Fruit fly (Drosophila melanogaster) whole organism, embryonic: Measurements from ENCODE around the gene TTLL5.
A peak's percentile ranks its signal among the peaks of the same experiment; 100 is the strongest.

ENCODE experiments used
- CG10366 ChIP-seq: fragments of 200-800 bp; sonication (Bioruptor generic); IDR thresholded peaks from 2 replicates; pipeline ENCODE4 v1.3.6; 2022; ENCODE audit warnings: missing biosample characterization, missing genetic modification characterization
- CG10543 ChIP-seq: fragments of 200-800 bp; sonication (Bioruptor generic); optimal IDR thresholded peaks from 3 replicates; lab custom pipeline; 2017; ENCODE audit warnings: missing biosample characterization, mild to moderate bottlenecking, missing genetic modification characterization, moderate library complexity
- CG14014 ChIP-seq: fragments of 200-800 bp; sonication (Bioruptor generic); IDR thresholded peaks from 2 replicates; pipeline ENCODE4 v1.3.6; 2022; ENCODE audit warnings: missing biosample characterization, missing genetic modification characterization
- CG16779 ChIP-seq: fragments of 200-800 bp; sonication (Bioruptor generic); IDR thresholded peaks from 2 replicates; pipeline ENCODE4 v1.3.6; 2022; ENCODE audit warnings: missing biosample characterization, missing genetic modification characterization
- CG18011 ChIP-seq: fragments of 200-800 bp; sonication (Bioruptor generic); optimal IDR thresholded peaks from 2 replicates; lab custom pipeline; 2017; ENCODE audit warnings: missing biosample characterization, missing genetic modification characterization, mild to moderate bottlenecking, moderate library complexity, missing genotype
- CG18476 ChIP-seq: fragments of 200-800 bp; sonication (Bioruptor generic); optimal IDR thresholded peaks from 2 replicates; lab custom pipeline; 2016; ENCODE audit warnings: missing biosample characterization, mild to moderate bottlenecking, missing genetic modification characterization
- CG18764 ChIP-seq: fragments of 200-800 bp; sonication (Bioruptor generic); optimal IDR thresholded peaks from 3 replicates; lab custom pipeline; 2016; ENCODE audit warnings: missing biosample characterization, missing genetic modification characterization
- CG32532 ChIP-seq: fragments of 200-800 bp; sonication (Bioruptor generic); IDR thresholded peaks from 2 replicates; pipeline ENCODE4 v1.3.6; 2022; ENCODE audit warnings: missing biosample characterization, missing genetic modification characterization
- CG3726 ChIP-seq: fragments of 200-800 bp; sonication (Bioruptor generic); IDR thresholded peaks from 3 replicates; pipeline ENCODE4, ENCODE4 v1.3.6; 2022; ENCODE audit warnings: missing biosample characterization, missing genetic modification characterization
- CG4360 ChIP-seq: fragments of 200-800 bp; sonication (Bioruptor generic); IDR thresholded peaks from 2 replicates; pipeline ENCODE4 v1.3.6; 2022; ENCODE audit warnings: missing biosample characterization, missing genetic modification characterization
- CG4854 ChIP-seq: fragments of 200-800 bp; sonication (Bioruptor generic); optimal IDR thresholded peaks from 2 replicates; lab custom pipeline; 2016; ENCODE audit warnings: missing biosample characterization, missing genetic modification characterization, inconsistent platforms
- CG6689 ChIP-seq: fragments of 200-800 bp; sonication (Bioruptor generic); IDR thresholded peaks from 2 replicates; pipeline ENCODE4 v1.3.6; 2022; ENCODE audit warnings: missing biosample characterization, missing genetic modification characterization
- CG7786 ChIP-seq: fragments of 200-800 bp; sonication (Bioruptor generic); optimal IDR thresholded peaks from 2 replicates; lab custom pipeline; 2016; ENCODE audit warnings: missing biosample characterization, missing genetic modification characterization
- CG7987 ChIP-seq: fragments of 200-800 bp; sonication (Bioruptor generic); optimal IDR thresholded peaks from 2 replicates; lab custom pipeline; 2018; ENCODE audit warnings: missing biosample characterization, mild to moderate bottlenecking, missing genetic modification characterization, moderate library complexity
- CG9797 ChIP-seq: fragments of 200-800 bp; sonication (Bioruptor generic); optimal IDR thresholded peaks from 3 replicates; lab custom pipeline; 2018; ENCODE audit warnings: missing biosample characterization, mild to moderate bottlenecking, missing genetic modification characterization
- CkIIα-i1 ChIP-seq: fragments of 200-800 bp; sonication (Bioruptor generic); IDR thresholded peaks from 2 replicates; pipeline ENCODE4 v1.3.6; 2022; ENCODE audit warnings: missing biosample characterization, missing genetic modification characterization
- CrebB ChIP-seq: fragments of 200-800 bp; sonication (Bioruptor generic); optimal IDR thresholded peaks from 3 replicates; lab custom pipeline; 2018; ENCODE audit warnings: missing biosample characterization, mild to moderate bottlenecking, missing genetic modification characterization
- Dbx ChIP-seq: fragments of 200-800 bp; sonication (Bioruptor generic); IDR thresholded peaks from 3 replicates; pipeline ENCODE4 v1.3.6; 2022; ENCODE audit warnings: missing biosample characterization, missing genetic modification characterization
- Dek ChIP-seq: fragments of 200-800 bp; sonication (Bioruptor generic); optimal IDR thresholded peaks from 3 replicates; lab custom pipeline; 2019; ENCODE audit warnings: missing biosample characterization, mild to moderate bottlenecking, missing genetic modification characterization, moderate library complexity
- Doc2 ChIP-seq: fragments of 200-800 bp; sonication (Bioruptor generic); IDR thresholded peaks from 2 replicates; pipeline ENCODE4 v1.3.6; 2022; ENCODE audit warnings: missing biosample characterization, missing genetic modification characterization
- Fer1 ChIP-seq: fragments of 200-800 bp; sonication (Bioruptor generic); optimal IDR thresholded peaks from 2 replicates; lab custom pipeline; 2017; ENCODE audit warnings: missing biosample characterization, mild to moderate bottlenecking, missing genetic modification characterization
- Trl ChIP-seq, 3 experiments: fragments of >200 bp in 2 of 3; fragments of 200-800 bp in 1 of 3; sonication (Bioruptor generic) in 1 of 3; optimal IDR thresholded peaks; 2 replicates in 1 of 3; 3 replicates in 2 of 3; lab custom pipeline; 2016 to 2017; ENCODE audit warnings: missing biosample characterization in 1 of 3, missing genetic modification characterization in 1 of 3
- chn ChIP-seq: fragments of 200-800 bp; sonication (Bioruptor generic); optimal IDR thresholded peaks from 2 replicates; lab custom pipeline; 2016; ENCODE audit warnings: missing biosample characterization, missing genetic modification characterization
- croc ChIP-seq: fragments of 200-800 bp; sonication (Bioruptor generic); conservative IDR thresholded peaks from 3 replicates; pipeline ENCODE4 v1.3.6; 2022; ENCODE audit warnings: missing biosample characterization, missing genetic modification characterization
- danr ChIP-seq: fragments of 200-800 bp; sonication (Bioruptor generic); IDR thresholded peaks from 2 replicates; pipeline ENCODE4 v1.3.6; 2022; ENCODE audit warnings: missing biosample characterization, missing genetic modification characterization
- disco-r ChIP-seq: fragments of 200-800 bp; sonication (Bioruptor generic); optimal IDR thresholded peaks from 2 replicates; lab custom pipeline; 2016; ENCODE audit warnings: missing biosample characterization, missing genetic modification characterization
- dmrt11E ChIP-seq: fragments of 200-800 bp; sonication (Bioruptor generic); optimal IDR thresholded peaks from 3 replicates; lab custom pipeline; 2018; ENCODE audit warnings: missing biosample characterization, mild to moderate bottlenecking, missing genetic modification characterization, moderate library complexity
- ems ChIP-seq: fragments of 200-800 bp; sonication (Bioruptor generic); optimal IDR thresholded peaks from 3 replicates; lab custom pipeline; 2016; ENCODE audit warnings: missing biosample characterization, missing genetic modification characterization
- fd64A ChIP-seq: fragments of 200-800 bp; sonication (Bioruptor generic); optimal IDR thresholded peaks from 3 replicates; lab custom pipeline; 2018; ENCODE audit warnings: missing biosample characterization, mild to moderate bottlenecking, missing genetic modification characterization
- fu2 ChIP-seq: fragments of 200-800 bp; sonication (Bioruptor generic); optimal IDR thresholded peaks from 2 replicates; lab custom pipeline; 2016; ENCODE audit warnings: missing biosample characterization, missing genetic modification characterization
- grn ChIP-seq: fragments of 200-800 bp; sonication (Bioruptor generic); optimal IDR thresholded peaks from 3 replicates; lab custom pipeline; 2017; ENCODE audit warnings: missing biosample characterization, missing genetic modification characterization
- ham ChIP-seq: fragments of 200-800 bp; sonication (Bioruptor generic); IDR thresholded peaks from 2 replicates; pipeline ENCODE4 v1.3.6; 2022; ENCODE audit warnings: missing biosample characterization, missing genetic modification characterization
- insv ChIP-seq, 2 experiments: fragments of 200-800 bp; sonication (Bioruptor generic); optimal IDR thresholded peaks; 3 replicates each; lab custom pipeline; 2016 to 2018; ENCODE audit warnings: missing biosample characterization in 2 of 2, missing genetic modification characterization in 2 of 2
- nom ChIP-seq: fragments of 200-800 bp; sonication (Bioruptor generic); optimal IDR thresholded peaks from 2 replicates; lab custom pipeline; 2017; ENCODE audit warnings: missing biosample characterization, missing genetic modification characterization, mild to moderate bottlenecking, moderate library complexity, missing genetic modification reagents
- onecut ChIP-seq: fragments of 200-800 bp; sonication (Bioruptor generic); IDR thresholded peaks from 2 replicates; pipeline ENCODE4 v1.3.6; 2022; ENCODE audit warnings: missing biosample characterization, missing genetic modification characterization
- org-1 ChIP-seq: fragments of 200-800 bp; sonication (Bioruptor generic); optimal IDR thresholded peaks from 2 replicates; lab custom pipeline; 2017; ENCODE audit warnings: missing biosample characterization, missing genetic modification characterization
- pb ChIP-seq: fragments of 200-800 bp; sonication (Bioruptor generic); optimal IDR thresholded peaks from 3 replicates; lab custom pipeline; 2016; ENCODE audit warnings: missing biosample characterization, missing genetic modification characterization
- pzg ChIP-seq: fragments of 200-800 bp; sonication (Bioruptor generic); optimal IDR thresholded peaks from 3 replicates; lab custom pipeline; 2018; ENCODE audit warnings: missing biosample characterization, mild to moderate bottlenecking, missing genetic modification characterization, moderate library complexity
- repo ChIP-seq: fragments of 200-800 bp; sonication (Bioruptor generic); optimal IDR thresholded peaks from 2 replicates; lab custom pipeline; 2016; ENCODE audit warnings: missing biosample characterization, missing genetic modification characterization
- row ChIP-seq: fragments of 200-800 bp; sonication (Bioruptor generic); IDR thresholded peaks from 3 replicates; pipeline ENCODE4 v1.3.6; 2022; ENCODE audit warnings: missing biosample characterization, missing genetic modification characterization
- scrt ChIP-seq: fragments of 200-800 bp; sonication (Bioruptor generic); optimal IDR thresholded peaks from 2 replicates; lab custom pipeline; 2018; ENCODE audit warnings: missing biosample characterization, mild to moderate bottlenecking, missing genetic modification characterization, moderate library complexity
- sens-2 ChIP-seq: fragments of 200-800 bp; sonication (Bioruptor generic); IDR thresholded peaks from 2 replicates; pipeline ENCODE4 v1.3.6; 2022; ENCODE audit warnings: missing biosample characterization, missing genetic modification characterization
- slbo ChIP-seq: fragments of 200-800 bp; sonication (Bioruptor generic); IDR thresholded peaks from 2 replicates; pipeline ENCODE4 v1.3.6; 2022; ENCODE audit warnings: missing biosample characterization, missing genetic modification characterization
- slou ChIP-seq: fragments of 200-800 bp; sonication (Bioruptor generic); optimal IDR thresholded peaks from 3 replicates; lab custom pipeline; 2016; ENCODE audit warnings: missing biosample characterization, missing genetic modification characterization
- stwl ChIP-seq: fragments of 200-800 bp; sonication (Bioruptor generic); optimal IDR thresholded peaks from 3 replicates; lab custom pipeline; 2018; ENCODE audit warnings: missing biosample characterization, mild to moderate bottlenecking, missing genetic modification characterization, moderate library complexity
- tll ChIP-seq, 2 experiments: fragments of 200-800 bp in 1 of 2; fragments of >200 bp in 1 of 2; sonication (Bioruptor generic) in 1 of 2; optimal IDR thresholded peaks; 2 replicates each; lab custom pipeline; 2017 to 2019; ENCODE audit warnings: missing biosample characterization in 2 of 2, missing genetic modification characterization in 2 of 2, mild to moderate bottlenecking in 1 of 2, moderate library complexity in 1 of 2
- trem ChIP-seq: fragments of 200-800 bp; optimal IDR thresholded peaks from 3 replicates; lab custom pipeline; 2019; ENCODE audit warnings: missing biosample characterization, mild to moderate bottlenecking, missing genetic modification characterization, moderate library complexity
- tx ChIP-seq: fragments of 200-800 bp; sonication (Bioruptor generic); optimal IDR thresholded peaks from 2 replicates; lab custom pipeline; 2016; ENCODE audit warnings: missing biosample characterization, missing genetic modification characterization
- zf30C ChIP-seq: fragments of 200-800 bp; sonication (Bioruptor generic); optimal IDR thresholded peaks from 3 replicates; lab custom pipeline; 2018; ENCODE audit warnings: missing biosample characterization, mild to moderate bottlenecking, missing genetic modification characterization
- zfh2 ChIP-seq: fragments of 200-800 bp; sonication (Bioruptor generic); optimal IDR thresholded peaks from 2 replicates; lab custom pipeline; 2016; ENCODE audit warnings: missing biosample characterization, missing genetic modification characterization

Gene TTLL5

dm6 chr3R:25168259-25168972 lies 45.7 kb upstream of the TTLL5 start (continued):
- TF ChIP-seq CG10543 (GFP tag; lab: Kevin White, UChicago) (no peak), insv (GFP tag; optimal IDR thresholded peaks at IDR 0.05; lab: Kevin White, UChicago) (no peak), slou (GFP tag; lab: Kevin White, UChicago) (no peak), CG7987 (GFP tag; lab: Kevin White, UChicago) (no peak), Dbx (0 out of 3 replicates have a peak, but pooled peaks have one; percentile 33), org-1 (GFP tag; lab: Kevin White, UChicago) (peak; percentile 52), onecut (GFP tag; lab: Robert Waterston, UW) (0 out of 2 replicates have a peak, but pooled peaks have one; percentile 20), CG4854 (no peak), CG18476 (GFP tag; lab: Kevin White, UChicago) (no peak), tx (GFP tag; lab: Kevin White, UChicago) (no peak), trem (tag; lab: Kevin White, UChicago) (no peak), slbo (GFP tag; lab: Robert Waterston, UW) (peak; percentile 51), fu2 (GFP tag; lab: Kevin White, UChicago) (no peak), chn (no peak), CG16779 (GFP tag; lab: Robert Waterston, UW) (no peak), zfh2 (GFP tag; lab: Kevin White, UChicago) (peak; percentile 4), CG18011 (GFP tag; lab: Kevin White, UChicago) (no peak), ham (GFP tag; lab: Robert Waterston, UW) (no peak), dmrt11E (tag; lab: Kevin White, UChicago) (peak; percentile 36), CG3726 (GFP tag; lab: Robert Waterston, UW) (no peak), sens-2 (GFP tag; lab: Robert Waterston, UW) (no peak), Fer1 (GFP tag; lab: Kevin White, UChicago) (peak; percentile 60), CrebB (tag; lab: Kevin White, UChicago) (no peak), CG7786 (peak; percentile 15), CG6689 (GFP tag; lab: Robert Waterston, UW) (peak; percentile 73), CG4360 (no peak), CkIIα-i1 (GFP tag; lab: Robert Waterston, UW) (no peak), row (GFP tag; lab: Robert Waterston, UW) (peak; percentile 67), Trl (optimal IDR thresholded peaks at IDR 0.05; lab: Kevin White, UChicago) (no peak), Trl (GFP tag; optimal IDR thresholded peaks at IDR 0.05; lab: Kevin White, UChicago) (no peak), nom (GFP tag; lab: Kevin White, UChicago) (no peak), ems (no peak), zf30C (GFP tag; lab: Kevin White, UChicago) (peak; percentile 48), danr (GFP tag; lab: Robert Waterston, UW) (peak; percentile 36; the same call in 1 of the 2 replicates), croc (GFP tag; lab: Robert Waterston, UW) (no peak), disco-r (GFP tag; lab: Kevin White, UChicago) (no peak), pzg (no peak), pb (GFP tag; lab: Kevin White, UChicago) (no peak), fd64A (GFP tag; lab: Kevin White, UChicago) (no peak), grn (GFP tag; lab: Kevin White, UChicago) (no peak), CG32532 (peak; percentile 13; the same call in 1 of the 2 replicates), Doc2 (GFP tag; lab: Robert Waterston, UW) (no peak), Dek (tag; lab: Kevin White, UChicago) (no peak), tll (GFP tag; optimal IDR thresholded peaks at IDR 0.05; lab: Kevin White, UChicago) (no peak), stwl (tag; lab: Kevin White, UChicago) (no peak), CG10366 (0 out of 2 replicates have a peak, but pooled peaks have one; percentile 16), CG14014 (GFP tag; lab: Robert Waterston, UW) (no peak; the same call in 1 of the 2 replicates), CG18764 (GFP tag; lab: Kevin White, UChicago) (no peak), scrt (GFP tag; lab: Kevin White, UChicago) (no peak), repo (GFP tag; lab: Kevin White, UChicago) (no peak), CG9797 (GFP tag; lab: Kevin White, UChicago) (no peak)
